Worm (Caenorhabditis elegans) whole organism, L4 larva: ENCODE measurements around the gene F10D7.3.

Source experiments
- F26F4.8 ChIP-seq: fragments of 200-800 bp; sonication (Bioruptor generic); conservative IDR thresholded peaks from 2 replicates; pipeline ENCODE4 v1.3.6; 2022; ENCODE audit warnings: missing genetic modification characterization, missing compliant biosample characterization
- F44E2.7 ChIP-seq: fragments of 200-800 bp; sonication (Bioruptor generic); IDR thresholded peaks from 2 replicates; pipeline ENCODE4 v2.1.2; 2022; ENCODE audit warnings: missing genetic modification characterization, missing compliant biosample characterization
- R02D3.7 ChIP-seq: fragments of 150-350 bp; sonication (generic microtip); optimal IDR thresholded peaks from 3 replicates; lab custom pipeline; 2014; ENCODE audit warnings: missing biosample characterization, missing genetic modification characterization
- T20F7.1 ChIP-seq: fragments of 200-800 bp; sonication (Bioruptor generic); optimal IDR thresholded peaks from 2 replicates; lab custom pipeline; 2018; ENCODE audit warnings: mild to moderate bottlenecking, missing genetic modification characterization, missing compliant biosample characterization
- ZK337.2 ChIP-seq: fragments of 200-800 bp; sonication (Bioruptor generic); IDR thresholded peaks from 2 replicates; pipeline ENCODE4 v1.3.6; 2022; ENCODE audit warnings: missing genetic modification reagents, missing genetic modification characterization, missing compliant biosample characterization
- aha-1 ChIP-seq: fragments of 150-350 bp; peaks from one replicate; lab custom pipeline; 2014; ENCODE audit warnings: missing biosample characterization, missing genetic modification characterization
- aly-2 ChIP-seq: sonication (generic microtip); optimal IDR thresholded peaks from 2 replicates; lab custom pipeline; 2018; ENCODE audit warnings: missing biosample characterization, missing genetic modification characterization
- arid-1 ChIP-seq: fragments of 200-800 bp; sonication (Bioruptor generic); conservative IDR thresholded peaks from 2 replicates; pipeline ENCODE4 v1.3.6; 2022; ENCODE audit warnings: missing genetic modification reagents, missing genetic modification characterization, missing compliant biosample characterization
- ceh-20 ChIP-seq: fragments of 200-800 bp; sonication (Bioruptor generic); IDR thresholded peaks from 2 replicates; pipeline ENCODE4 v1.3.6; 2022; ENCODE audit warnings: missing genetic modification reagents, missing genetic modification characterization, missing compliant biosample characterization
- ceh-28 ChIP-seq: fragments of 150-350 bp; optimal IDR thresholded peaks from 2 replicates; lab custom pipeline; 2014; ENCODE audit warnings: missing biosample characterization, missing genetic modification reagents, missing genetic modification characterization
- ceh-44 ChIP-seq: fragments of 200-800 bp; sonication (Bioruptor generic); IDR thresholded peaks from 2 replicates; pipeline ENCODE4 v1.3.6; 2022; ENCODE audit warnings: missing genetic modification reagents, missing genetic modification characterization, missing compliant biosample characterization
- ceh-82 ChIP-seq: sonication (generic microtip); optimal IDR thresholded peaks from 2 replicates; lab custom pipeline; 2017; ENCODE audit warnings: missing biosample characterization, missing genetic modification characterization
- ctbp-1 ChIP-seq: fragments of 200-800 bp; sonication (Bioruptor generic); IDR thresholded peaks from 2 replicates; pipeline ENCODE4 v1.3.6; 2022; ENCODE audit warnings: missing genetic modification reagents, missing genetic modification characterization, missing compliant biosample characterization
- daf-16 ChIP-seq, 3 experiments: sonication (generic microtip); optimal IDR thresholded peaks; 2 replicates each; lab custom pipeline; 2016 to 2017; ENCODE audit warnings: missing genetic modification characterization in 3 of 3, missing genetic modification reagents in 3 of 3, mild to moderate bottlenecking in 2 of 3, missing compliant biosample characterization in 2 of 3, missing biosample characterization in 1 of 3, moderate library complexity in 1 of 3
- daf-8 ChIP-seq: fragments of 200-800 bp; sonication (Bioruptor generic); IDR thresholded peaks from 2 replicates; pipeline ENCODE4 v1.3.6; 2022; ENCODE audit warnings: missing genetic modification characterization, missing compliant biosample characterization
- dmd-6 ChIP-seq: fragments of 200-800 bp; sonication (Bioruptor generic); IDR thresholded peaks from 2 replicates; pipeline ENCODE4 v1.3.6; 2022; ENCODE audit warnings: missing genetic modification reagents, missing genetic modification characterization, missing compliant biosample characterization
- dmd-9 ChIP-seq: fragments of 200-800 bp; sonication (Bioruptor generic); IDR thresholded peaks from 2 replicates; pipeline ENCODE4 v1.3.6; 2022; ENCODE audit warnings: missing genetic modification reagents, missing genetic modification characterization, missing compliant biosample characterization
- hlh-11 ChIP-seq: fragments of 200-800 bp; sonication (Bioruptor generic); optimal IDR thresholded peaks from 2 replicates; lab custom pipeline; 2018; ENCODE audit warnings: mild to moderate bottlenecking, missing genetic modification characterization, missing compliant biosample characterization
- hmg-1.1 ChIP-seq: fragments of 200-800 bp; sonication (Bioruptor generic); IDR thresholded peaks from 2 replicates; pipeline ENCODE4 v1.3.6; 2022; ENCODE audit warnings: missing genetic modification reagents, missing genetic modification characterization, missing compliant biosample characterization
- jun-1 ChIP-seq: fragments of 150-350 bp; optimal IDR thresholded peaks from 2 replicates; lab custom pipeline; 2014; ENCODE audit warnings: missing biosample characterization, missing genetic modification reagents, missing genetic modification characterization
- lir-3 ChIP-seq: sonication (generic microtip); optimal IDR thresholded peaks from 2 replicates; lab custom pipeline; 2016; ENCODE audit warnings: mild to moderate bottlenecking, missing genetic modification characterization, missing compliant biosample characterization
- mdl-1 ChIP-seq, 2 experiments: fragments of 150-350 bp in 1 of 2; sonication (generic microtip) in 1 of 2; optimal IDR thresholded peaks; 2 replicates each; lab custom pipeline; 2014 to 2017; ENCODE audit warnings: missing biosample characterization in 2 of 2, missing genetic modification characterization in 2 of 2
- mdt-29 ChIP-seq: fragments of 200-800 bp; sonication (Bioruptor generic); IDR thresholded peaks from 2 replicates; pipeline ENCODE4 v1.3.6; 2022; ENCODE audit warnings: missing genetic modification reagents, missing genetic modification characterization, missing compliant biosample characterization
- mep-1 ChIP-seq: fragments of 150-350 bp; sonication (generic microtip); optimal IDR thresholded peaks from 3 replicates; lab custom pipeline; 2014; ENCODE audit warnings: missing biosample characterization, missing genetic modification characterization
- mes-2 ChIP-seq: sonication (generic microtip); optimal IDR thresholded peaks from 2 replicates; lab custom pipeline; 2016; ENCODE audit warnings: missing genotype, mild to moderate bottlenecking, missing genetic modification characterization, missing compliant biosample characterization; ENCODE audit not compliant: poor library complexity, severe bottlenecking
- mxl-3 ChIP-seq: fragments of 200-800 bp; sonication (Bioruptor generic); optimal IDR thresholded peaks from 2 replicates; lab custom pipeline; 2018; ENCODE audit warnings: mild to moderate bottlenecking, missing genetic modification characterization, missing compliant biosample characterization
- nhr-102 ChIP-seq: sonication (generic microtip); optimal IDR thresholded peaks from 2 replicates; lab custom pipeline; 2016; ENCODE audit warnings: mild to moderate bottlenecking, missing genetic modification characterization, moderate library complexity, missing compliant biosample characterization
- nhr-28 ChIP-seq: fragments of 150-350 bp; optimal IDR thresholded peaks from 2 replicates; lab custom pipeline; 2014; ENCODE audit warnings: missing biosample characterization, missing genetic modification characterization
- nhr-41 ChIP-seq: fragments of 200-800 bp; sonication (Bioruptor generic); IDR thresholded peaks from 2 replicates; pipeline ENCODE4 v1.3.6; 2022; ENCODE audit warnings: missing genetic modification reagents, missing genetic modification characterization, missing compliant biosample characterization
- nhr-42 ChIP-seq: fragments of 200-800 bp; sonication (Bioruptor generic); IDR thresholded peaks from 2 replicates; pipeline ENCODE4 v1.3.6; 2022; ENCODE audit warnings: missing genetic modification characterization, missing compliant biosample characterization
- nhr-6 ChIP-seq: fragments of 150-350 bp; optimal IDR thresholded peaks from 2 replicates; lab custom pipeline; 2014; ENCODE audit warnings: missing biosample characterization, missing genetic modification characterization
- nhr-77 ChIP-seq: fragments of 150-350 bp; optimal IDR thresholded peaks from 2 replicates; lab custom pipeline; 2014; ENCODE audit warnings: missing biosample characterization, missing genetic modification characterization
- pha-4 ChIP-seq, 2 experiments: fragments of 150-350 bp in 1 of 2; fragments of 200-800 bp in 1 of 2; sonication (Bioruptor generic) in 1 of 2; IDR thresholded peaks in 1 of 2; optimal IDR thresholded peaks in 1 of 2; 2 replicates each; pipeline versions ENCODE4 v1.3.6 to Lab custom; 2014 to 2022; ENCODE audit warnings: missing genetic modification characterization in 2 of 2, missing genetic modification reagents in 2 of 2, missing biosample characterization in 1 of 2, missing compliant biosample characterization in 1 of 2
- php-3 ChIP-seq: fragments of 200-800 bp; sonication (Bioruptor generic); IDR thresholded peaks from 2 replicates; pipeline ENCODE4 v1.3.6; 2022; ENCODE audit warnings: missing genetic modification reagents, missing genetic modification characterization, missing compliant biosample characterization
- pqm-1 ChIP-seq: sonication (generic microtip); optimal IDR thresholded peaks from 2 replicates; lab custom pipeline; 2017; ENCODE audit warnings: missing biosample characterization, missing genetic modification characterization
- set-16 ChIP-seq: fragments of 200-800 bp; sonication (Bioruptor generic); IDR thresholded peaks from 2 replicates; pipeline ENCODE4 v1.3.6; 2022; ENCODE audit warnings: missing genetic modification reagents, missing genetic modification characterization, missing compliant biosample characterization
- spr-1 ChIP-seq: sonication (generic microtip); optimal IDR thresholded peaks from 2 replicates; lab custom pipeline; 2016; ENCODE audit warnings: mild to moderate bottlenecking, missing genetic modification characterization, missing compliant biosample characterization
- tra-1 ChIP-seq: fragments of 200-800 bp; sonication (Bioruptor generic); IDR thresholded peaks from 2 replicates; pipeline ENCODE4 v1.3.6; 2022; ENCODE audit warnings: missing genetic modification reagents, missing genetic modification characterization, missing compliant biosample characterization
- unc-130 ChIP-seq: sonication (generic microtip); optimal IDR thresholded peaks from 2 replicates; lab custom pipeline; 2016; ENCODE audit warnings: missing genetic modification reagents, missing genetic modification characterization, missing compliant biosample characterization
- unc-39 ChIP-seq: sonication (generic microtip); optimal IDR thresholded peaks from 2 replicates; lab custom pipeline; 2017; ENCODE audit warnings: missing biosample characterization, missing genetic modification characterization
- vab-7 ChIP-seq: fragments of 200-800 bp; sonication (Bioruptor generic); IDR thresholded peaks from 2 replicates; pipeline ENCODE4 v1.3.6; 2022; ENCODE audit warnings: missing genetic modification reagents, missing genetic modification characterization, missing compliant biosample characterization
- zip-2 ChIP-seq: fragments of 150-350 bp; optimal IDR thresholded peaks from 2 replicates; lab custom pipeline; 2014; ENCODE audit warnings: missing biosample characterization, missing genetic modification characterization
- ztf-11 ChIP-seq: fragments of 150-350 bp; optimal IDR thresholded peaks from 2 replicates; lab custom pipeline; 2014; ENCODE audit warnings: missing biosample characterization, missing genetic modification characterization
- ztf-7 ChIP-seq: fragments of 150-350 bp; optimal IDR thresholded peaks from 2 replicates; lab custom pipeline; 2014; ENCODE audit warnings: missing biosample characterization, missing genetic modification characterization

F10D7.3 gene

ce11 chrX:17420585-17421459, 46.4 kb upstream of the F10D7.3 start (continued):
- no peak for TF ChIP-seq dmd-9 (GFP tag; lab: Robert Waterston, UW)
- peak; percentile 15 for TF ChIP-seq nhr-6 (tag; lab: Kevin White, UChicago)
- TF ChIP-seq R02D3.7, result no peak
- no peak for TF ChIP-seq nhr-28 (tag; lab: Kevin White, UChicago)
- no peak for TF ChIP-seq ceh-82 (tag; lab: Kevin White, UChicago)
- TF ChIP-seq F26F4.8 (GFP tag; lab: Robert Waterston, UW), result no peak
- peak; percentile 50; the same call in 1 of the 2 replicates for TF ChIP-seq mdt-29 (GFP tag; lab: Robert Waterston, UW)
- TF ChIP-seq daf-8 (GFP tag; lab: Robert Waterston, UW), result no peak
- TF ChIP-seq php-3, result no peak
- TF ChIP-seq ztf-7 (tag; lab: Kevin White, UChicago), result no peak
- TF ChIP-seq daf-16 (GFP tag; optimal IDR thresholded peaks at IDR 0.05; lab: Kevin White, UChicago), result no peak
- no peak for TF ChIP-seq daf-16 (tag; optimal IDR thresholded peaks at IDR 0.05; lab: Kevin White, UChicago)
- no peak for TF ChIP-seq dmd-6
- TF ChIP-seq vab-7 (GFP tag; lab: Robert Waterston, UW), result no peak
- 0 out of 2 replicates have a peak, but pooled peaks have one; percentile 38 for TF ChIP-seq nhr-42
- TF ChIP-seq tra-1 (GFP tag; lab: Robert Waterston, UW), result no peak
- TF ChIP-seq set-16, result peak; percentile 97
- no peak for TF ChIP-seq unc-39 (tag; lab: Kevin White, UChicago)
- peak; percentile 7 for TF ChIP-seq mes-2 (tag; lab: Kevin White, UChicago)
- peak; percentile 43 for TF ChIP-seq nhr-102
- no peak for TF ChIP-seq nhr-41
- TF ChIP-seq aly-2, result no peak
- no peak for TF ChIP-seq pqm-1 (tag; lab: Kevin White, UChicago)
- no peak for TF ChIP-seq pha-4 (GFP tag; IDR thresholded peaks at IDR 0.05; lab: Robert Waterston, UW)
- TF ChIP-seq pha-4 (tag; optimal IDR thresholded peaks at IDR 0.05; lab: Kevin White, UChicago), result no peak

ce11 chrX:17419813-17420584, 45.6 kb upstream of the F10D7.3 start:
- TF ChIP-seq T20F7.1 (GFP tag; lab: Kevin White, UChicago) (peak; percentile 22), nhr-102 (peak; percentile 63), mdt-29 (GFP tag; lab: Robert Waterston, UW) (peak; percentile 66; the same call in 1 of the 2 replicates), nhr-77 (tag; lab: Kevin White, UChicago) (peak; percentile 50), ZK337.2 (GFP tag; lab: Robert Waterston, UW) (no peak), pha-4 (GFP tag; IDR thresholded peaks at IDR 0.05; lab: Robert Waterston, UW) (no peak), pha-4 (tag; optimal IDR thresholded peaks at IDR 0.05; lab: Kevin White, UChicago) (no peak), hlh-11 (tag; lab: Kevin White, UChicago) (peak; percentile 40), zip-2 (tag; lab: Kevin White, UChicago) (no peak), aha-1 (tag; lab: Kevin White, UChicago) (peak; percentile 100), unc-130 (GFP tag; lab: Kevin White, UChicago) (no peak), ctbp-1 (GFP tag; lab: Robert Waterston, UW) (no peak), arid-1 (no peak), tra-1 (GFP tag; lab: Robert Waterston, UW) (no peak), unc-39 (tag; lab: Kevin White, UChicago) (no peak), jun-1 (tag; lab: Kevin White, UChicago) (peak; percentile 39), nhr-41 (no peak), ceh-28 (tag; lab: Kevin White, UChicago) (peak; percentile 1), ceh-20 (GFP tag; lab: Robert Waterston, UW) (peak; percentile 77), ztf-11 (tag; lab: Kevin White, UChicago) (no peak), mep-1 (tag; lab: Kevin White, UChicago) (peak; percentile 78), mdl-1 (tag; optimal IDR thresholded peaks at IDR 0.05; lab: Kevin White, UChicago) (peak in 1 of 2 experiments; percentile 59), mxl-3 (GFP tag; lab: Kevin White, UChicago) (peak; percentile 51), ceh-44 (GFP tag; lab: Robert Waterston, UW) (no peak), ceh-82 (tag; lab: Kevin White, UChicago) (no peak), nhr-42 (no peak), spr-1 (tag; lab: Kevin White, UChicago) (no peak), F44E2.7 (GFP tag; lab: Robert Waterston, UW) (no peak), ztf-7 (tag; lab: Kevin White, UChicago) (no peak), dmd-6 (no peak; the same call in 1 of the 2 replicates), hmg-1.1 (GFP tag; lab: Robert Waterston, UW) (no peak), F26F4.8 (GFP tag; lab: Robert Waterston, UW) (no peak), lir-3 (tag; lab: Kevin White, UChicago) (no peak)
